Fruit fly (Drosophila melanogaster) whole organism, embryonic: ENCODE data around the gene serp.

Experiments used
- Aef1 ChIP-seq: fragments of 200-800 bp; sonication (Bioruptor generic); IDR thresholded peaks from 3 replicates; pipeline ENCODE4 v1.3.6; 2022; ENCODE audit warnings: missing biosample characterization, missing genetic modification characterization
- Atf3 ChIP-seq: fragments of 200-800 bp; sonication (Bioruptor generic); optimal IDR thresholded peaks from 3 replicates; lab custom pipeline; 2016; ENCODE audit warnings: missing biosample characterization, missing genetic modification characterization
- CG10209 ChIP-seq: fragments of 200-800 bp; sonication (Bioruptor generic); optimal IDR thresholded peaks from 3 replicates; lab custom pipeline; 2017; ENCODE audit warnings: missing biosample characterization, mild to moderate bottlenecking, missing genetic modification characterization, missing genetic modification reagents
- CG10543 ChIP-seq: fragments of 200-800 bp; sonication (Bioruptor generic); optimal IDR thresholded peaks from 3 replicates; lab custom pipeline; 2017; ENCODE audit warnings: missing biosample characterization, mild to moderate bottlenecking, missing genetic modification characterization, moderate library complexity
- CG12299 ChIP-seq: fragments of 200-800 bp; sonication (Bioruptor generic); optimal IDR thresholded peaks from 2 replicates; lab custom pipeline; 2018; ENCODE audit warnings: missing biosample characterization, mild to moderate bottlenecking, missing genetic modification characterization
- CG1233 ChIP-seq: fragments of 200-800 bp; sonication (Bioruptor generic); optimal IDR thresholded peaks from 4 replicates; lab custom pipeline; 2018; ENCODE audit warnings: missing biosample characterization, mild to moderate bottlenecking, missing genetic modification characterization
- CG12942 ChIP-seq: fragments of 200-800 bp; sonication (Bioruptor generic); optimal IDR thresholded peaks from 3 replicates; lab custom pipeline; 2016; ENCODE audit warnings: missing biosample characterization, missing genetic modification characterization
- CG13123 ChIP-seq: fragments of 200-800 bp; sonication (Bioruptor generic); optimal IDR thresholded peaks from 2 replicates; lab custom pipeline; 2016; ENCODE audit warnings: missing biosample characterization, missing genetic modification characterization
- CG1529 ChIP-seq: fragments of 200-800 bp; sonication (Bioruptor generic); optimal IDR thresholded peaks from 3 replicates; lab custom pipeline; 2018; ENCODE audit warnings: missing biosample characterization, missing genetic modification characterization
- CG15696 ChIP-seq: fragments of 200-800 bp; sonication (Bioruptor generic); optimal IDR thresholded peaks from 2 replicates; lab custom pipeline; 2019; ENCODE audit warnings: missing biosample characterization, mild to moderate bottlenecking, missing genetic modification characterization, moderate library complexity
- CG16813 ChIP-seq: fragments of 200-800 bp; sonication (Bioruptor generic); IDR thresholded peaks from 3 replicates; pipeline ENCODE4 v1.3.6; 2022; ENCODE audit warnings: missing biosample characterization, missing genetic modification characterization; ENCODE audit not compliant: partially characterized antibody
- CG17328 ChIP-seq: fragments of 200-800 bp; sonication (Bioruptor generic); IDR thresholded peaks from 2 replicates; pipeline ENCODE4 v1.3.6; 2022; ENCODE audit warnings: missing biosample characterization, missing genetic modification characterization
- CG18599 ChIP-seq: fragments of 200-800 bp; sonication (Bioruptor generic); optimal IDR thresholded peaks from 3 replicates; lab custom pipeline; 2017; ENCODE audit warnings: missing biosample characterization, missing genetic modification characterization, mild to moderate bottlenecking, moderate library complexity, missing genetic modification reagents
- CG2875 ChIP-seq: fragments of 200-800 bp; sonication (Bioruptor generic); optimal IDR thresholded peaks from 2 replicates; lab custom pipeline; 2017; ENCODE audit warnings: missing biosample characterization, mild to moderate bottlenecking, missing genetic modification characterization, missing genetic modification reagents
- CG34376 ChIP-seq: fragments of 200-800 bp; sonication (Bioruptor generic); optimal IDR thresholded peaks from 2 replicates; lab custom pipeline; 2018; ENCODE audit warnings: missing biosample characterization, mild to moderate bottlenecking, missing genetic modification characterization
- CG3995 ChIP-seq: fragments of 200-800 bp; sonication (Bioruptor generic); optimal IDR thresholded peaks from 3 replicates; lab custom pipeline; 2016; ENCODE audit warnings: missing biosample characterization, missing genetic modification characterization
- CG42726 ChIP-seq: fragments of 200-800 bp; sonication (Bioruptor generic); IDR thresholded peaks from 2 replicates; pipeline ENCODE4 v1.3.6; 2022; ENCODE audit warnings: missing biosample characterization, missing genetic modification characterization; ENCODE audit not compliant: partially characterized antibody
- CG4282 ChIP-seq: fragments of 200-800 bp; sonication (Bioruptor generic); optimal IDR thresholded peaks from 2 replicates; lab custom pipeline; 2016; ENCODE audit warnings: missing biosample characterization, missing genetic modification characterization
- CG5180 ChIP-seq: fragments of 200-800 bp; sonication (Bioruptor generic); optimal IDR thresholded peaks from 3 replicates; lab custom pipeline; 2017; ENCODE audit warnings: missing biosample characterization, missing genetic modification characterization, mild to moderate bottlenecking, moderate library complexity, missing genetic modification reagents
- CG7786 ChIP-seq: fragments of 200-800 bp; sonication (Bioruptor generic); optimal IDR thresholded peaks from 2 replicates; lab custom pipeline; 2016; ENCODE audit warnings: missing biosample characterization, missing genetic modification characterization
- CG8281 ChIP-seq: fragments of 200-800 bp; sonication (Bioruptor generic); optimal IDR thresholded peaks from 2 replicates; lab custom pipeline; 2018; ENCODE audit warnings: missing biosample characterization, mild to moderate bottlenecking, missing genetic modification characterization, moderate library complexity
- CG9215 ChIP-seq: fragments of 200-800 bp; sonication (Bioruptor generic); IDR thresholded peaks from 2 replicates; pipeline ENCODE4 v1.3.6; 2022; ENCODE audit warnings: missing biosample characterization, missing genetic modification characterization
- CG9437 ChIP-seq: fragments of 200-800 bp; sonication (Bioruptor generic); optimal IDR thresholded peaks from 2 replicates; lab custom pipeline; 2018; ENCODE audit warnings: missing biosample characterization, mild to moderate bottlenecking, missing genetic modification characterization
- CG9609 ChIP-seq: fragments of 200-800 bp; sonication (Bioruptor generic); optimal IDR thresholded peaks from 3 replicates; lab custom pipeline; 2016; ENCODE audit warnings: missing biosample characterization, missing genetic modification characterization
- CkIIα-i1 ChIP-seq: fragments of 200-800 bp; sonication (Bioruptor generic); IDR thresholded peaks from 2 replicates; pipeline ENCODE4 v1.3.6; 2022; ENCODE audit warnings: missing biosample characterization, missing genetic modification characterization
- Ets97D ChIP-seq: fragments of 200-800 bp; sonication (Bioruptor generic); optimal IDR thresholded peaks from 3 replicates; lab custom pipeline; 2016; ENCODE audit warnings: missing biosample characterization, missing genetic modification characterization
- GATAe ChIP-seq: fragments of 200-800 bp; sonication (Bioruptor generic); conservative IDR thresholded peaks from 2 replicates; pipeline ENCODE4 v1.3.6; 2022; ENCODE audit warnings: missing biosample characterization, missing genetic modification characterization
- Kr ChIP-seq: fragments of 200-800 bp; sonication (Bioruptor generic); optimal IDR thresholded peaks from 2 replicates; lab custom pipeline; 2017; ENCODE audit warnings: missing biosample characterization, mild to moderate bottlenecking, missing genetic modification characterization
- Mes4 ChIP-seq: fragments of 200-800 bp; sonication (Bioruptor generic); optimal IDR thresholded peaks from 2 replicates; lab custom pipeline; 2016; ENCODE audit warnings: missing biosample characterization, missing genetic modification characterization
- Myb ChIP-seq: fragments of 200-800 bp; sonication (Bioruptor generic); optimal IDR thresholded peaks from 2 replicates; lab custom pipeline; 2016; ENCODE audit warnings: missing biosample characterization, missing genetic modification characterization
- Nf-YA ChIP-seq: fragments of 200-800 bp; sonication (Bioruptor generic); IDR thresholded peaks from 2 replicates; pipeline ENCODE4 v1.3.6; 2022; ENCODE audit warnings: missing biosample characterization, missing genetic modification characterization
- Six4 ChIP-seq: fragments of 200-800 bp; sonication (Bioruptor generic); optimal IDR thresholded peaks from 2 replicates; lab custom pipeline; 2016; ENCODE audit warnings: missing biosample characterization, missing genetic modification characterization
- Tbp ChIP-seq: fragments of >200 bp; optimal IDR thresholded peaks from 2 replicates; lab custom pipeline; 2018; ENCODE audit warnings: missing biosample characterization, missing genetic modification characterization
- Trl ChIP-seq, 3 experiments: fragments of >200 bp in 2 of 3; fragments of 200-800 bp in 1 of 3; sonication (Bioruptor generic) in 1 of 3; optimal IDR thresholded peaks; 2 replicates in 1 of 3; 3 replicates in 2 of 3; lab custom pipeline; 2016 to 2017; ENCODE audit warnings: missing biosample characterization in 1 of 3, missing genetic modification characterization in 1 of 3
- Vsx1 ChIP-seq: fragments of 200-800 bp; sonication (Bioruptor generic); optimal IDR thresholded peaks from 2 replicates; lab custom pipeline; 2017; ENCODE audit warnings: missing biosample characterization, mild to moderate bottlenecking, missing genetic modification characterization, missing genetic modification reagents
- bab2 ChIP-seq: fragments of 200-800 bp; sonication (Bioruptor generic); optimal IDR thresholded peaks from 2 replicates; lab custom pipeline; 2016; ENCODE audit warnings: missing biosample characterization, missing genetic modification characterization
- bcd ChIP-seq: fragments of 200-800 bp; sonication (Bioruptor generic); optimal IDR thresholded peaks from 2 replicates; lab custom pipeline; 2017; ENCODE audit warnings: missing biosample characterization, mild to moderate bottlenecking, missing genetic modification characterization
- bowl ChIP-seq: fragments of 200-800 bp; sonication (Bioruptor generic); IDR thresholded peaks from 2 replicates; pipeline ENCODE4 v1.3.6; 2022; ENCODE audit warnings: missing biosample characterization, missing genetic modification characterization
- bsh ChIP-seq, 2 experiments: fragments of 200-800 bp; sonication (Bioruptor generic); optimal IDR thresholded peaks; 2 replicates each; lab custom pipeline; 2017 to 2018; ENCODE audit warnings: mild to moderate bottlenecking in 2 of 2, missing biosample characterization in 2 of 2, missing genetic modification characterization in 2 of 2, moderate library complexity in 1 of 2
- dmrt11E ChIP-seq: fragments of 200-800 bp; sonication (Bioruptor generic); optimal IDR thresholded peaks from 3 replicates; lab custom pipeline; 2018; ENCODE audit warnings: missing biosample characterization, mild to moderate bottlenecking, missing genetic modification characterization, moderate library complexity
- gcm2 ChIP-seq: fragments of 200-800 bp; sonication (Bioruptor generic); optimal IDR thresholded peaks from 2 replicates; lab custom pipeline; 2016; ENCODE audit warnings: missing biosample characterization, missing genetic modification characterization
- jigr1 ChIP-seq: fragments of 200-800 bp; sonication (Bioruptor generic); IDR thresholded peaks from 3 replicates; pipeline ENCODE4 v1.3.6; 2022; ENCODE audit warnings: missing biosample characterization, missing genetic modification characterization
- knrl ChIP-seq: fragments of 200-800 bp; sonication (Bioruptor generic); IDR thresholded peaks from 3 replicates; pipeline ENCODE4 v1.3.6; 2022; ENCODE audit warnings: missing biosample characterization, missing genetic modification characterization; ENCODE audit not compliant: partially characterized antibody
- maf-S ChIP-seq: fragments of 200-800 bp; sonication (Bioruptor generic); optimal IDR thresholded peaks from 2 replicates; lab custom pipeline; 2016; ENCODE audit warnings: missing biosample characterization, missing genetic modification characterization
- pros ChIP-seq: fragments of 200-800 bp; sonication (Bioruptor generic); optimal IDR thresholded peaks from 3 replicates; lab custom pipeline; 2019; ENCODE audit warnings: missing biosample characterization, mild to moderate bottlenecking, missing genetic modification characterization, moderate library complexity
- repo ChIP-seq: fragments of 200-800 bp; sonication (Bioruptor generic); optimal IDR thresholded peaks from 2 replicates; lab custom pipeline; 2016; ENCODE audit warnings: missing biosample characterization, missing genetic modification characterization
- scrt ChIP-seq: fragments of 200-800 bp; sonication (Bioruptor generic); optimal IDR thresholded peaks from 2 replicates; lab custom pipeline; 2018; ENCODE audit warnings: missing biosample characterization, mild to moderate bottlenecking, missing genetic modification characterization, moderate library complexity
- sens ChIP-seq: fragments of 200-800 bp; sonication (Bioruptor generic); peaks from one replicate; lab custom pipeline; 2016; ENCODE audit warnings: missing biosample characterization, missing genetic modification characterization
- slbo ChIP-seq: fragments of 200-800 bp; sonication (Bioruptor generic); IDR thresholded peaks from 2 replicates; pipeline ENCODE4 v1.3.6; 2022; ENCODE audit warnings: missing biosample characterization, missing genetic modification characterization
- trem ChIP-seq: fragments of 200-800 bp; optimal IDR thresholded peaks from 3 replicates; lab custom pipeline; 2019; ENCODE audit warnings: missing biosample characterization, mild to moderate bottlenecking, missing genetic modification characterization, moderate library complexity
- wdn ChIP-seq: fragments of 200-800 bp; sonication (Bioruptor generic); IDR thresholded peaks from 2 replicates; pipeline ENCODE4 v1.3.6; 2022; ENCODE audit warnings: missing biosample characterization, missing genetic modification characterization

Gene serp

DNA sequence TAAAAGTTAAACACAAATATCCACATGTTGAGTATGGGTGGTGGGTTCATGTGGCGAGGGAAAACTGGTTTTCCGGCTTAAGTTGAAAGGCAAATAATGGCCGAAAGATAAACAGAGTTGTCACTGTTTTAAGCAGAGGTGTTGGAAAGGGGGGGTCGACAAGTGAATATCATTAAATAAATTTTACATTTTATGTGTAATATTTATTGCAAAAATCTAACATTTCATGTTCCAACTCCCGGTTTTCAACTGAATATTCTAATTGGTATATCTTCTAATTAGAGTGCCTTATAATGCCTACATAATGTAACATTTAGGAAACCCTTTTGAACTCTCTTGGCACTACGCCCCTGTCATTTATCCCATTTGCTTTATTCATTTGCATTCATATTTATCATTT, 51.9 kb downstream of the serp start (continued):
- TF ChIP-seq CG2875 (GFP tag; lab: Kevin White, UChicago) (peak; percentile 61), Aef1 (GFP tag; lab: Robert Waterston, UW) (0 out of 3 replicates have a peak, but pooled peaks have one; percentile 12), Nf-YA (GFP tag; lab: Robert Waterston, UW) (no peak), CG7786 (no peak), CG42726 (no peak), CG18599 (peak; percentile 23), CG12299 (peak; percentile 27), CG4282 (no peak), Six4 (GFP tag; lab: Kevin White, UChicago) (no peak), CG1233 (peak; percentile 53), bsh (GFP tag; optimal IDR thresholded peaks at IDR 0.05; lab: Kevin White, UChicago) (peak in 1 of 2 experiments; percentile 70), pros (GFP tag; lab: Kevin White, UChicago) (no peak), Myb (GFP tag; lab: Kevin White, UChicago) (no peak), bcd (GFP tag; lab: Kevin White, UChicago) (peak; percentile 50), bowl (GFP tag; lab: Robert Waterston, UW) (no peak), CG12942 (GFP tag; lab: Kevin White, UChicago) (no peak), jigr1 (GFP tag; lab: Robert Waterston, UW) (no peak), Mes4 (GFP tag; lab: Kevin White, UChicago) (no peak), GATAe (GFP tag; lab: Robert Waterston, UW) (no peak), Trl (optimal IDR thresholded peaks at IDR 0.05; lab: Kevin White, UChicago) (no peak), Trl (GFP tag; optimal IDR thresholded peaks at IDR 0.05; lab: Kevin White, UChicago) (peak; percentile 5), slbo (GFP tag; lab: Robert Waterston, UW) (0 out of 2 replicates have a peak, but pooled peaks have one; percentile 36), dmrt11E (tag; lab: Kevin White, UChicago) (peak; percentile 67), CkIIα-i1 (GFP tag; lab: Robert Waterston, UW) (no peak), CG9215 (GFP tag; lab: Robert Waterston, UW) (0 out of 2 replicates have a peak, but pooled peaks have one; percentile 13), wdn (no peak), Ets97D (no peak), CG9609 (no peak), Vsx1 (GFP tag; lab: Kevin White, UChicago) (peak; percentile 32), CG13123 (GFP tag; lab: Kevin White, UChicago) (no peak), maf-S (no peak), CG8281 (tag; lab: Kevin White, UChicago) (no peak), Tbp (GFP tag; lab: Kevin White, UChicago) (no peak), CG5180 (GFP tag; lab: Kevin White, UChicago) (peak; percentile 56), gcm2 (peak; percentile 7), CG10543 (GFP tag; lab: Kevin White, UChicago) (peak; percentile 39), CG34376 (no peak), CG9437 (GFP tag; lab: Kevin White, UChicago) (peak; percentile 23), trem (tag; lab: Kevin White, UChicago) (peak; percentile 29), CG16813 (no peak), CG3995 (GFP tag; lab: Kevin White, UChicago) (no peak), Atf3 (GFP tag; lab: Kevin White, UChicago) (no peak), CG15696 (peak; percentile 59), knrl (GFP tag; lab: Robert Waterston, UW) (no peak), Kr (GFP tag; lab: Kevin White, UChicago) (no peak), bab2 (peak; percentile 46), repo (GFP tag; lab: Kevin White, UChicago) (no peak), CG1529 (GFP tag; lab: Kevin White, UChicago) (peak; percentile 58), CG17328 (GFP tag; lab: Robert Waterston, UW) (peak; percentile 56; the same call in 1 of the 2 replicates), CG10209 (peak; percentile 63), scrt (peak; percentile 29), sens (GFP tag; lab: Kevin White, UChicago) (peak; percentile 91)
